Worm (Caenorhabditis elegans): Measurements from ENCODE around the gene srw-3.
A peak's percentile ranks its signal among the peaks of the same experiment; 100 is the strongest.

srw-3 gene

ce11 chrV:7683907-7684655, 21.3 kb upstream of the srw-3 start, which contains the start of gene sre-11:
TSS of gene sre-11 (minus strand) at chrV:7683957.
- no peak for TF ChIP-seq sma-9 (GFP tag; optimal IDR thresholded peaks at IDR 0.05)
- TF ChIP-seq sma-9 (tag; optimal IDR thresholded peaks at IDR 0.05) = no peak
- TF ChIP-seq ama-1 (optimal IDR thresholded peaks at IDR 0.05) = no peak
- no peak for TF ChIP-seq nhr-6 (tag; optimal IDR thresholded peaks at IDR 0.05)
- TF ChIP-seq blmp-1 (tag; optimal IDR thresholded peaks at IDR 0.05; ENCODE audit: insufficient read depth) = no peak
- TF ChIP-seq nhr-11 (tag; optimal IDR thresholded peaks at IDR 0.05) = no peak
- TF ChIP-seq lin-13 (GFP tag; optimal IDR thresholded peaks at IDR 0.05) = no peak
- no peak for TF ChIP-seq elt-3 (tag; optimal IDR thresholded peaks at IDR 0.05)
- no peak for TF ChIP-seq fos-1 (tag; optimal IDR thresholded peaks at IDR 0.05)

ce11 chrV:7686189-7686588, 19.2 kb upstream of the srw-3 start, which contains the start of the genes nhr-94 and nhr-152:
TSS of gene nhr-94 (minus strand) at chrV:7686335.
TSS of gene nhr-152 (plus strand) at chrV:7686350.
- TF ChIP-seq ZK546.5 (tag; optimal IDR thresholded peaks at IDR 0.05) (no peak), sma-9 (GFP tag; optimal IDR thresholded peaks at IDR 0.05) (peak; percentile 82), sma-9 (tag; optimal IDR thresholded peaks at IDR 0.05) (no peak), elt-1 (tag; optimal IDR thresholded peaks at IDR 0.05) (peak; percentile 11), aly-2 (tag; optimal IDR thresholded peaks at IDR 0.05) (no peak), nhr-25 (tag; optimal IDR thresholded peaks at IDR 0.05) (peak; percentile 77), fos-1 (tag; optimal IDR thresholded peaks at IDR 0.05) (peak; percentile 6)

ce11 chrV:7689888-7690287, 15.5 kb upstream of the srw-3 start, which contains the start of gene C12D5.9:
TSS of gene C12D5.9 (minus strand) at chrV:7689988.
- TF ChIP-seq blmp-1 (tag; optimal IDR thresholded peaks at IDR 0.05; ENCODE audit: insufficient read depth) = no peak
- TF ChIP-seq lin-11 (tag; optimal IDR thresholded peaks at IDR 0.05) = no peak
- TF ChIP-seq elt-3 (tag; optimal IDR thresholded peaks at IDR 0.05) = no peak
- no peak for TF ChIP-seq nhr-129 (tag; optimal IDR thresholded peaks at IDR 0.05)
- TF ChIP-seq nhr-12 (tag; optimal IDR thresholded peaks at IDR 0.05) = no peak
- TF ChIP-seq elt-1 (tag; optimal IDR thresholded peaks at IDR 0.05) = no peak
- TF ChIP-seq nhr-11 (tag; optimal IDR thresholded peaks at IDR 0.05) = no peak
- TF ChIP-seq ceh-16 (tag; optimal IDR thresholded peaks at IDR 0.05) = no peak
- TF ChIP-seq R02D3.7 (tag; optimal IDR thresholded peaks at IDR 0.05) = no peak
- TF ChIP-seq nhr-23 (tag; optimal IDR thresholded peaks at IDR 0.05) = no peak
- TF ChIP-seq Y55F3AM.14 (GFP tag; optimal IDR thresholded peaks at IDR 0.05) = no peak
- no peak for TF ChIP-seq egl-27 (tag; optimal IDR thresholded peaks at IDR 0.05)

ce11 chrV:7690637-7691036, 14.8 kb upstream of the srw-3 start:
- TF ChIP-seq nhr-6 (tag; optimal IDR thresholded peaks at IDR 0.05) = no peak
- no peak for TF ChIP-seq alr-1 (tag; optimal IDR thresholded peaks at IDR 0.05)
- no peak for TF ChIP-seq elt-3 (tag; optimal IDR thresholded peaks at IDR 0.05)
- no peak for TF ChIP-seq nhr-21 (tag; optimal IDR thresholded peaks at IDR 0.05)
- no peak for TF ChIP-seq fos-1 (tag; optimal IDR thresholded peaks at IDR 0.05)
- no peak for TF ChIP-seq elt-1 (tag; optimal IDR thresholded peaks at IDR 0.05)
- TF ChIP-seq mab-5 (tag; optimal IDR thresholded peaks at IDR 0.05) = no peak
- TF ChIP-seq lin-13 (GFP tag; optimal IDR thresholded peaks at IDR 0.05) = no peak
- no peak for TF ChIP-seq ZK546.5 (tag; optimal IDR thresholded peaks at IDR 0.05)
- no peak for TF ChIP-seq lsy-2 (tag; optimal IDR thresholded peaks at IDR 0.05)
- no peak for TF ChIP-seq nhr-12 (tag; optimal IDR thresholded peaks at IDR 0.05)
- no peak for TF ChIP-seq nhr-10 (tag; optimal IDR thresholded peaks at IDR 0.05)

- TF ChIP-seq nhr-237 (tag; optimal IDR thresholded peaks at IDR 0.05) = no peak
- TF ChIP-seq C34F6.9 (tag; optimal IDR thresholded peaks at IDR 0.05) = no peak
- no peak for TF ChIP-seq R02D3.7 (tag; optimal IDR thresholded peaks at IDR 0.05)
- no peak for TF ChIP-seq nhr-21 (tag; optimal IDR thresholded peaks at IDR 0.05)
- no peak for TF ChIP-seq nhr-77 (tag; optimal IDR thresholded peaks at IDR 0.05)
- TF ChIP-seq lin-39 (tag; optimal IDR thresholded peaks at IDR 0.05) = no peak
- no peak for TF ChIP-seq unc-39 (tag; optimal IDR thresholded peaks at IDR 0.05)
- TF ChIP-seq nhr-10 (tag; optimal IDR thresholded peaks at IDR 0.05) = no peak
- no peak for TF ChIP-seq lin-13 (GFP tag; optimal IDR thresholded peaks at IDR 0.05)
- TF ChIP-seq mdl-1 (tag; optimal IDR thresholded peaks at IDR 0.05) = no peak
- no peak for TF ChIP-seq unc-62 (GFP tag; optimal IDR thresholded peaks at IDR 0.05)
- TF ChIP-seq nhr-23 (tag; optimal IDR thresholded peaks at IDR 0.05) = no peak
Measured at ce11 chrV:7693394-7693793, 12.0 kb upstream of the srw-3 start, which contains the start of gene C12D5.10. TSS of gene C12D5.10 (minus strand) at chrV:7693494.

All from whole organism, L2 larva.